Worm (Caenorhabditis elegans) whole organism, L1 larva: ENCODE data around the gene srx-78.

Experiments
- ama-1 ChIP-seq: fragments of 150-350 bp; optimal IDR thresholded peaks from 2 replicates; lab custom pipeline; 2014
- ceh-63 ChIP-seq: fragments of 200-800 bp; sonication (Bioruptor generic); optimal IDR thresholded peaks from 2 replicates; lab custom pipeline; 2018; ENCODE audit warnings: mild to moderate bottlenecking, missing genetic modification characterization, missing compliant biosample characterization
- fkh-10 ChIP-seq: sonication (generic microtip); optimal IDR thresholded peaks from 2 replicates; lab custom pipeline; 2017; ENCODE audit warnings: missing biosample characterization, missing genetic modification reagents, missing genetic modification characterization
- jun-1 ChIP-seq: fragments of 150-350 bp; optimal IDR thresholded peaks from 2 replicates; lab custom pipeline; 2014; ENCODE audit warnings: missing biosample characterization, missing genetic modification reagents, missing genetic modification characterization
- lin-13 ChIP-seq: fragments of 150-350 bp; optimal IDR thresholded peaks from 2 replicates; lab custom pipeline; 2014; ENCODE audit warnings: missing biosample characterization, missing genetic modification reagents, missing genetic modification characterization
- nhr-11 ChIP-seq: fragments of 150-350 bp; optimal IDR thresholded peaks from 2 replicates; lab custom pipeline; 2014; ENCODE audit warnings: missing biosample characterization, missing genetic modification characterization
- nhr-237 ChIP-seq: fragments of 150-350 bp; optimal IDR thresholded peaks from 2 replicates; lab custom pipeline; 2014; ENCODE audit warnings: missing biosample characterization, missing genetic modification characterization
- tbx-2 ChIP-seq: sonication (generic microtip); optimal IDR thresholded peaks from 2 replicates; lab custom pipeline; 2016; ENCODE audit warnings: missing genetic modification characterization, missing compliant biosample characterization
- unc-30 ChIP-seq: sonication (generic microtip); optimal IDR thresholded peaks from 2 replicates; lab custom pipeline; 2017; ENCODE audit warnings: missing biosample characterization, missing genetic modification characterization
- zag-1 ChIP-seq: fragments of 150-350 bp; optimal IDR thresholded peaks from 2 replicates; lab custom pipeline; 2014; ENCODE audit warnings: missing biosample characterization, missing genetic modification characterization

DNA sequence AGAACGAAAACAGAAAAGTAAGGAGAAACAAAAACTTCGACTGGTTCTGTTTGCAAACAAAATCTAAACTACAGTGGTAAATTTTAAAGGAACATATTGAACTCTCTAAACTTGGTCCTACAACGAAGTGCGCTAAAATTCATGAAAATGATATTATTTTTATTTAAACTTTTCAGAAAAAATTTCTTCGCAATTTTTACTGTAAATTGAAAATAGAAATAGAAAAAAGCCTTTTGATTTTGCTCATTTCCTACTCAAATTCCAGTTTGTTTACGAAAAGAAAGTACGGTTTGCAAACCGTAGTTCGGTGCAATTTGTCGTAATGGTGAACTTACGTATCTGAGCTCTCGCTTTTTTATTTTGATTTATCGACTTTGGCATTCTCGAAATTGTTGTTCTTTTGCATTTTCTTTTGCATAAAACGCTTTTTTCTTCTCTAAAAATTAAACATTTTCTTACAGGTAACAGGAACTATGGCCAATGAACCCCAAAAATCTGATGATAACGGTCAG is 29.0 kb upstream of the srx-78 start, which contains the start of gene otub-1:
- no peak for TF ChIP-seq tbx-2
- no peak for TF ChIP-seq ama-1 (lab: Kevin White, UChicago)
- no peak for TF ChIP-seq fkh-10 (GFP tag; lab: Kevin White, UChicago)
- TF ChIP-seq jun-1 (tag; lab: Kevin White, UChicago): no peak
- TF ChIP-seq lin-13 (GFP tag; lab: Kevin White, UChicago): no peak
- TF ChIP-seq nhr-11: no peak
- TF ChIP-seq ceh-63 (GFP tag; lab: Kevin White, UChicago): no peak
- no peak for TF ChIP-seq unc-30 (tag; lab: Kevin White, UChicago)
- TF ChIP-seq nhr-237 (tag; lab: Kevin White, UChicago): no peak
- TF ChIP-seq zag-1 (tag; lab: Kevin White, UChicago): no peak
